Worm (Caenorhabditis elegans) whole organism, L4 larva: Measurements from ENCODE around the gene B0244.16.

Experiments
- aha-1 ChIP-seq: fragments of 150-350 bp; peaks from one replicate; lab custom pipeline; 2014; ENCODE audit warnings: missing biosample characterization, missing genetic modification characterization
- aly-2 ChIP-seq: sonication (generic microtip); optimal IDR thresholded peaks from 2 replicates; lab custom pipeline; 2018; ENCODE audit warnings: missing biosample characterization, missing genetic modification characterization
- ceh-82 ChIP-seq: sonication (generic microtip); optimal IDR thresholded peaks from 2 replicates; lab custom pipeline; 2017; ENCODE audit warnings: missing biosample characterization, missing genetic modification characterization
- dmd-8 ChIP-seq: fragments of 200-800 bp; sonication (Bioruptor generic); IDR thresholded peaks from 2 replicates; pipeline ENCODE4 v1.3.6; 2022; ENCODE audit warnings: missing genetic modification characterization, missing compliant biosample characterization
- fkh-10 ChIP-seq: fragments of 150-350 bp; optimal IDR thresholded peaks from 2 replicates; lab custom pipeline; 2014; ENCODE audit warnings: missing biosample characterization, missing genetic modification reagents, missing genetic modification characterization
- hlh-30 ChIP-seq: sonication (generic microtip); optimal IDR thresholded peaks from 2 replicates; lab custom pipeline; 2017; ENCODE audit warnings: antibody characterized with exemption, mild to moderate bottlenecking, missing genetic modification characterization, missing compliant biosample characterization; ENCODE audit not compliant: insufficient read depth
- jun-1 ChIP-seq: fragments of 150-350 bp; optimal IDR thresholded peaks from 2 replicates; lab custom pipeline; 2014; ENCODE audit warnings: missing biosample characterization, missing genetic modification reagents, missing genetic modification characterization
- nhr-237 ChIP-seq: sonication (generic microtip); optimal IDR thresholded peaks from 2 replicates; lab custom pipeline; 2017; ENCODE audit warnings: missing biosample characterization, missing genetic modification characterization
- nhr-28 ChIP-seq: fragments of 150-350 bp; optimal IDR thresholded peaks from 2 replicates; lab custom pipeline; 2014; ENCODE audit warnings: missing biosample characterization, missing genetic modification characterization
- nhr-77 ChIP-seq: fragments of 150-350 bp; optimal IDR thresholded peaks from 2 replicates; lab custom pipeline; 2014; ENCODE audit warnings: missing biosample characterization, missing genetic modification characterization
- unc-130 ChIP-seq: sonication (generic microtip); optimal IDR thresholded peaks from 2 replicates; lab custom pipeline; 2016; ENCODE audit warnings: missing genetic modification reagents, missing genetic modification characterization, missing compliant biosample characterization

DNA sequence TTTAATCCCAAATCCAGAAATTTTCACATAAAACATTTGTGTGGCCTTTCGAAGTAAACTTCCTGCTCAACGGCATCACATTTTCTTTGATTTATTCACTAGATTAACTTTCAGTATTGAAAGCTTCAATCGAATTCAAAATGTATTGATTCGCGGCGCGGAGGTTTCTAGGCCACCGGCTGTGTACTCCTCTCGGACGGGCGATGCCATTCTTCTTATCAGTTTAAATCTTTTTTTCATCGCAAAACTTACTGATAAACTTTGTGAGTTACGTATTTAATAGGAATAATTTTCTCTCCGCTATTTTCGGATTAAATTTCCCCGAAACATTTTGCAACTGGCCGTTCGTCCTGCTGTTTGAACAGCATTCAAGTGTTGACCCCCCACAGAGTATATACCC lies 18.9 kb upstream of the B0244.16 start:
- TF ChIP-seq ceh-82 (tag; lab: Kevin White, UChicago) = no peak
- TF ChIP-seq fkh-10 (GFP tag; lab: Kevin White, UChicago) = no peak
- TF ChIP-seq nhr-28 (tag; lab: Kevin White, UChicago) = peak; percentile 67
- TF ChIP-seq dmd-8 (GFP tag; lab: Robert Waterston, UW) = no peak
- peak; percentile 72 for TF ChIP-seq unc-130 (GFP tag; lab: Kevin White, UChicago)
- no peak for TF ChIP-seq jun-1 (tag; lab: Kevin White, UChicago)
- TF ChIP-seq nhr-237 = no peak
- no peak for TF ChIP-seq aly-2
- TF ChIP-seq aha-1 (tag; lab: Kevin White, UChicago) = peak; percentile 95
- peak; percentile 28 for TF ChIP-seq hlh-30 (tag; lab: Kevin White, UChicago)
- peak; percentile 48 for TF ChIP-seq nhr-77 (tag; lab: Kevin White, UChicago)
